Worm (Caenorhabditis elegans): ENCODE data around the gene msp-74.
"Not testable (repeated sequence)": the region's sequence is repeated elsewhere in the genome, so short reads cannot be mapped to it uniquely, and the experiment has no call there.

Gene msp-74

ce11 chrII:5115235-5115634 lies at the start of gene msp-74:
Gene msp-74 (minus strand): TSS chrII:5115335.
- not testable (repeated sequence) for TF ChIP-seq egl-27, nhr-6, nhr-129 (tag; optimal IDR thresholded peaks at IDR 0.05)

- TF ChIP-seq nhr-23 (tag; optimal IDR thresholded peaks at IDR 0.05), result no peak
- no peak for TF ChIP-seq nhr-21 (tag; optimal IDR thresholded peaks at IDR 0.05)
- no peak for TF ChIP-seq Y55F3AM.14 (GFP tag; optimal IDR thresholded peaks at IDR 0.05)
- no peak for TF ChIP-seq ama-1 (optimal IDR thresholded peaks at IDR 0.05)
- no peak for TF ChIP-seq ZK546.5 (tag; optimal IDR thresholded peaks at IDR 0.05)
- no peak for TF ChIP-seq mdl-1 (tag; optimal IDR thresholded peaks at IDR 0.05)
- TF ChIP-seq alr-1 (tag; optimal IDR thresholded peaks at IDR 0.05), result no peak
- TF ChIP-seq zag-1 (tag; optimal IDR thresholded peaks at IDR 0.05), result no peak
- no peak for TF ChIP-seq elt-3 (tag; optimal IDR thresholded peaks at IDR 0.05)
Observed at ce11 chrII:5163283-5163682, 48.1 kb upstream of the msp-74 start, which contains the start of gene srb-5. Gene srb-5 (minus strand): TSS chrII:5163383.

- no peak for TF ChIP-seq sem-4 (tag; optimal IDR thresholded peaks at IDR 0.05)
- no peak for TF ChIP-seq ZK546.5 (tag; optimal IDR thresholded peaks at IDR 0.05)
- no peak for TF ChIP-seq lin-11 (tag; optimal IDR thresholded peaks at IDR 0.05)
- no peak for TF ChIP-seq blmp-1 (tag; optimal IDR thresholded peaks at IDR 0.05; ENCODE audit: insufficient read depth)
- no peak for TF ChIP-seq ceh-16 (tag; optimal IDR thresholded peaks at IDR 0.05)
- no peak for TF ChIP-seq snpc-4 (tag; optimal IDR thresholded peaks at IDR 0.05)
- TF ChIP-seq sma-3 (GFP tag; optimal IDR thresholded peaks at IDR 0.05), result no peak
- TF ChIP-seq ceh-82 (tag; optimal IDR thresholded peaks at IDR 0.05), result no peak
- TF ChIP-seq nhr-11 (tag; optimal IDR thresholded peaks at IDR 0.05), result no peak
- no peak for TF ChIP-seq nhr-10 (tag; optimal IDR thresholded peaks at IDR 0.05)
- TF ChIP-seq skn-1 (tag; optimal IDR thresholded peaks at IDR 0.05), result no peak
- TF ChIP-seq gmeb-1 (tag; optimal IDR thresholded peaks at IDR 0.05), result no peak
- no peak for TF ChIP-seq nhr-23 (tag; optimal IDR thresholded peaks at IDR 0.05)
- no peak for TF ChIP-seq lin-13 (GFP tag; optimal IDR thresholded peaks at IDR 0.05)
- no peak for TF ChIP-seq ztf-1 (GFP tag; conservative IDR thresholded peaks at IDR 0.05)
- TF ChIP-seq nhr-12 (tag; optimal IDR thresholded peaks at IDR 0.05), result no peak
- TF ChIP-seq ama-1 (optimal IDR thresholded peaks at IDR 0.05), result no peak
- no peak for TF ChIP-seq ztf-11 (tag; optimal IDR thresholded peaks at IDR 0.05)
- no peak for TF ChIP-seq unc-62 (GFP tag; optimal IDR thresholded peaks at IDR 0.05)
Observed at ce11 chrII:5161102-5161501, 46.0 kb upstream of the msp-74 start, which contains the start of gene C27D6.11. Gene C27D6.11 (minus strand): TSS chrII:5161202.

- not testable (repeated sequence) for TF ChIP-seq Y55F3AM.14 (GFP tag; optimal IDR thresholded peaks at IDR 0.05); C34F6.9 (tag; optimal IDR thresholded peaks at IDR 0.05); sem-4 (tag; optimal IDR thresholded peaks at IDR 0.05)
Observed at ce11 chrII:5158774-5159173, 43.6 kb upstream of the msp-74 start, which contains the start of gene F58A6.9. Gene F58A6.9 (minus strand): TSS chrII:5158874.

ce11 chrII:5157525-5157924 lies 42.4 kb upstream of the msp-74 start, which contains the start of gene srb-13:
Gene srb-13 (minus strand): TSS chrII:5157625.
- no peak for TF ChIP-seq gmeb-1 (tag; optimal IDR thresholded peaks at IDR 0.05)
- TF ChIP-seq nhr-237 (tag; optimal IDR thresholded peaks at IDR 0.05), result no peak
- no peak for TF ChIP-seq sem-4 (tag; optimal IDR thresholded peaks at IDR 0.05)
- no peak for TF ChIP-seq ceh-16 (tag; optimal IDR thresholded peaks at IDR 0.05)
- no peak for TF ChIP-seq fos-1 (tag; optimal IDR thresholded peaks at IDR 0.05)
- no peak for TF ChIP-seq ceh-82 (tag; optimal IDR thresholded peaks at IDR 0.05)
- TF ChIP-seq sma-9 (GFP tag; optimal IDR thresholded peaks at IDR 0.05), result no peak
- TF ChIP-seq sma-9 (tag; optimal IDR thresholded peaks at IDR 0.05), result no peak
- no peak for TF ChIP-seq unc-62 (GFP tag; optimal IDR thresholded peaks at IDR 0.05)
- TF ChIP-seq nhr-12 (tag; optimal IDR thresholded peaks at IDR 0.05), result no peak
- no peak for TF ChIP-seq sma-3 (GFP tag; optimal IDR thresholded peaks at IDR 0.05)

- TF ChIP-seq snpc-4 (tag; optimal IDR thresholded peaks at IDR 0.05), result no peak
- TF ChIP-seq unc-39 (tag; optimal IDR thresholded peaks at IDR 0.05), result no peak
- no peak for TF ChIP-seq R02D3.7 (tag; optimal IDR thresholded peaks at IDR 0.05)
- no peak for TF ChIP-seq egl-27 (tag; optimal IDR thresholded peaks at IDR 0.05)
- TF ChIP-seq lin-11 (tag; optimal IDR thresholded peaks at IDR 0.05), result no peak
Observed at ce11 chrII:5156983-5157382, 41.8 kb upstream of the msp-74 start, which contains the start of gene msp-45. Gene msp-45 (minus strand): TSS chrII:5157083.
